Worm (Caenorhabditis elegans) whole organism, early embryonic: ENCODE data around the gene fpn-1.2.

Experiments used
- B0310.2 ChIP-seq: sonication (generic microtip); optimal IDR thresholded peaks from 2 replicates; lab custom pipeline; 2016; ENCODE audit warnings: mild to moderate bottlenecking, missing genetic modification characterization, missing compliant biosample characterization
- F13C5.2 ChIP-seq: sonication (generic microtip); optimal IDR thresholded peaks from 2 replicates; lab custom pipeline; 2017; ENCODE audit warnings: mild to moderate bottlenecking, missing genetic modification characterization, inconsistent platforms, missing compliant biosample characterization
- aly-1 ChIP-seq: sonication (generic microtip); optimal IDR thresholded peaks from 2 replicates; lab custom pipeline; 2016; ENCODE audit warnings: missing genetic modification characterization, missing compliant biosample characterization
- ama-1 ChIP-seq: fragments of 150-350 bp; optimal IDR thresholded peaks from 2 replicates; lab custom pipeline; 2014
- ceh-13 ChIP-seq: fragments of 200-800 bp; sonication (Bioruptor generic); optimal IDR thresholded peaks from 2 replicates; lab custom pipeline; 2018; ENCODE audit warnings: mild to moderate bottlenecking, missing genetic modification characterization, missing compliant biosample characterization
- ceh-36 ChIP-seq: sonication (generic microtip); optimal IDR thresholded peaks from 2 replicates; lab custom pipeline; 2016; ENCODE audit warnings: missing genetic modification characterization, inconsistent platforms, missing compliant biosample characterization
- ets-7 ChIP-seq: sonication (generic microtip); optimal IDR thresholded peaks from 2 replicates; lab custom pipeline; 2016; ENCODE audit warnings: missing genotype, missing genetic modification characterization, missing compliant biosample characterization
- flt-1 ChIP-seq: fragments of 200-800 bp; sonication (Bioruptor generic); IDR thresholded peaks from 2 replicates; pipeline ENCODE4 v1.3.6; 2022; ENCODE audit warnings: missing genetic modification characterization, missing compliant biosample characterization
- hmbx-1 ChIP-seq: sonication (generic microtip); optimal IDR thresholded peaks from 2 replicates; lab custom pipeline; 2016; ENCODE audit warnings: mild to moderate bottlenecking, missing genetic modification characterization, missing compliant biosample characterization
- hmg-4 ChIP-seq: fragments of 200-800 bp; sonication (Bioruptor generic); optimal IDR thresholded peaks from 2 replicates; lab custom pipeline; 2018; ENCODE audit warnings: mild to moderate bottlenecking, missing genetic modification characterization, missing compliant biosample characterization
- hnd-1 ChIP-seq: sonication (generic microtip); optimal IDR thresholded peaks from 2 replicates; lab custom pipeline; 2016; ENCODE audit warnings: missing genetic modification characterization, missing compliant biosample characterization
- pes-1 ChIP-seq: fragments of 200-800 bp; sonication (Bioruptor generic); IDR thresholded peaks from 2 replicates; pipeline ENCODE4 v1.3.6; 2022; ENCODE audit warnings: missing genetic modification reagents, missing genetic modification characterization, missing compliant biosample characterization
- scrt-1 ChIP-seq: fragments of 200-800 bp; sonication (Bioruptor generic); IDR thresholded peaks from 2 replicates; pipeline ENCODE4 v1.3.6; 2022; ENCODE audit warnings: missing genetic modification characterization, missing compliant biosample characterization
- sea-1 ChIP-seq: fragments of 200-800 bp; sonication (Bioruptor generic); conservative IDR thresholded peaks from 2 replicates; pipeline ENCODE4 v1.3.6; 2022; ENCODE audit warnings: missing genetic modification characterization, missing compliant biosample characterization
- tbx-11 ChIP-seq: fragments of 200-800 bp; sonication (Bioruptor generic); IDR thresholded peaks from 2 replicates; pipeline ENCODE4 v1.3.6; 2022; ENCODE audit warnings: missing genetic modification characterization, missing compliant biosample characterization
- tbx-37 ChIP-seq: fragments of 200-800 bp; sonication (Bioruptor generic); conservative IDR thresholded peaks from 2 replicates; pipeline ENCODE4 v1.3.6; 2022; ENCODE audit warnings: missing genetic modification reagents, missing genetic modification characterization, missing compliant biosample characterization
- tra-4 ChIP-seq: sonication (generic microtip); optimal IDR thresholded peaks from 2 replicates; lab custom pipeline; 2017; ENCODE audit warnings: missing genetic modification characterization, missing compliant biosample characterization

Gene fpn-1.2

DNA sequence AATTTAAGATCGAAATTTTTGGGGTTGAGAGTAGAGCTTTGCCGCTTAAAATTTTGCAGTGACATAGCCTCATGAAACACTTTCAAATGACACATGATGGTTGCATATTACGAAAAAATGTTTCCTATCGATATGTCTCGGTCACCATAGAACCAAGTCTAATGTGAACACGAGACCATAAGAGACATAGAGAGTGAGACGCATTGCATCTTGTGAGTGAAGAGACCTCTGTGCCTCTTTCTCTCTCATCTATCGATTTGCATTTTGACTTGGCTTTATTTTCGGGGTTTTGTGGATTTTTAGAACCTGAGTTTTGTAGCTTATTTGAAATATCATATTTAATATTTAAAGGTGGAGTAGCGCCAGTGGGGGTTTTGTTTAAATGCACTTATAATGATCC lies 2.5 kb upstream of the fpn-1.2 start:
- TF ChIP-seq F13C5.2 (tag; lab: Kevin White, UChicago): no peak
- no peak for TF ChIP-seq pes-1 (GFP tag; lab: Robert Waterston, UW)
- TF ChIP-seq hmg-4: no peak
- no peak for TF ChIP-seq scrt-1 (GFP tag; lab: Robert Waterston, UW)
- no peak for TF ChIP-seq B0310.2
- no peak for TF ChIP-seq tbx-11
- TF ChIP-seq sea-1 (GFP tag; lab: Robert Waterston, UW): no peak
- no peak for TF ChIP-seq aly-1 (tag; lab: Kevin White, UChicago)
- no peak for TF ChIP-seq hnd-1 (tag; lab: Kevin White, UChicago)
- TF ChIP-seq ceh-13: no peak
- TF ChIP-seq tra-4 (tag; lab: Kevin White, UChicago): no peak
- TF ChIP-seq tbx-37 (GFP tag; lab: Robert Waterston, UW): no peak
- TF ChIP-seq ceh-36 (tag; lab: Kevin White, UChicago): no peak
- no peak for TF ChIP-seq ets-7 (tag; lab: Kevin White, UChicago)
- no peak for TF ChIP-seq hmbx-1 (tag; lab: Kevin White, UChicago)

DNA sequence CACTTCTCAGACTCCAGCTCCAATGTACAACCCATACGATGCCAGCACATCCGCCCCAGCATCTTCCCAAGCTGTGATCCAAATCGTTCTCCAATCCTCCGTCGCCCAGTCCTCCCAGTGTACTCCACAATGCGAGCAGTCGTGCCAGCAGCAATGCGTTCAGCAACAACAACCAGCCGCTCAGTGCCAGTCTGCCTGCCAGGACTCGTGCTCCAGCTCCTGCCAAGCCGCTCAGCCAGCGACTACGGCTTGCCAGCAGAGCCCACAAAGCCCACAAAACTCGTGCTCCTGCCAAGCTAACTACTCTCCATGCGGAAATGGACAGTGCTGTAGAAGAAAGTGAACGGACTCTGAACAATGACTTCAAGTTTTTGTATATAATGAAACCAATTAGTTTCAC lies 1.4 kb upstream of the fpn-1.2 start:
- no peak for TF ChIP-seq hnd-1 (tag; lab: Kevin White, UChicago)
- no peak for TF ChIP-seq aly-1 (tag; lab: Kevin White, UChicago)
- TF ChIP-seq F13C5.2 (tag; lab: Kevin White, UChicago): no peak
- TF ChIP-seq hmbx-1 (tag; lab: Kevin White, UChicago): no peak
- TF ChIP-seq flt-1 (GFP tag; lab: Robert Waterston, UW): no peak
- no peak for TF ChIP-seq tbx-37 (GFP tag; lab: Robert Waterston, UW)
- TF ChIP-seq tbx-11: no peak

DNA sequence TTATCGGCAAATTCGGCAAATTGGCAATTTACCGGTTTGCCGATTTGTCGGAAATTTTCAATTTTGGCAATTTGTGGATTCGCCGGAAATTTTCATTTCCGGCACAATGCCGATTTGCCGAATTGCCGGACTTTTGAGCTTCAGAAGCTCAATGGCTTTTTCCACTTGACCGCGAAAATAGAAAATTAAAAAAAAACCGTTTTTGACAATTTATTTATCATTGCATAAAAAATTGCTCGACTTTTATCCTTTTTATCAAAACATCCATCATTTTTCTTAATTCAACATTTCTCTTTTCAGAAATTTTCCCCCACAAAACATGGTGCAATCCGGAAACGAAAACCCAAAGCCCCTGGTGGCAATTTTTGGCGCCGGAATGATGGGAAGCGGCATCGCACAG lies 4.4 kb downstream of the fpn-1.2 start, which contains the start of gene hacd-1:
Gene hacd-1, plus strand, starts transcription at position 301 of the 400 bp plus-strand sequence.
- TF ChIP-seq flt-1 (GFP tag; lab: Robert Waterston, UW) (no peak), tra-4 (tag; lab: Kevin White, UChicago) (no peak)

DNA sequence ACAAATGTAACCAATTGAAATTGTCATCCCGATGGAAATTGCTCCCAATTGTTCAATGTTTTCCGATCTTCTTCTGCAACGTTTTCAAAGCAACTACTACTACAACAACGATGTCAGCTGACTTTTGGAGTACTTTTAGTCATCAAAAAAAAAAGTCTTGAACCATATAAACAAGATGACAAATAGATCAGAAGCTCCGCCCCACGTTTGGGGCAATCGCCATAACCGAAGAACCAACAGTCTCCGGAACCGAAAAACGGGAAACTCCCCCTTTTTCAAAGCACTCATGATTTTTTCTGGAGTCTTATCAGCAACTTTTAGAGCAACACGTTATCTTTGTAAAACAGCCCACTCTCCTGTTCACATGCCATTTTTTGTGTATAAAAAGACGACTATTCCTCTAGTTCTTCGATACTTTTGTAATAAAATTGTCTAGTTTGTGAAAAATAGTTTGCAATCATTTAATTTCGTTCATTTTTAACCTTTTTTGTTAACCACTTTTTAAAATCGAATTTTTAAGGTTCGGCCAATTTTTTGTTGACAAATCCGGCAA lies 5.0 kb downstream of the fpn-1.2 start:
- no peak for TF ChIP-seq flt-1 (GFP tag; lab: Robert Waterston, UW)
- TF ChIP-seq ets-7 (tag; lab: Kevin White, UChicago): no peak
- TF ChIP-seq hmg-4: no peak
- TF ChIP-seq aly-1 (tag; lab: Kevin White, UChicago): no peak

DNA sequence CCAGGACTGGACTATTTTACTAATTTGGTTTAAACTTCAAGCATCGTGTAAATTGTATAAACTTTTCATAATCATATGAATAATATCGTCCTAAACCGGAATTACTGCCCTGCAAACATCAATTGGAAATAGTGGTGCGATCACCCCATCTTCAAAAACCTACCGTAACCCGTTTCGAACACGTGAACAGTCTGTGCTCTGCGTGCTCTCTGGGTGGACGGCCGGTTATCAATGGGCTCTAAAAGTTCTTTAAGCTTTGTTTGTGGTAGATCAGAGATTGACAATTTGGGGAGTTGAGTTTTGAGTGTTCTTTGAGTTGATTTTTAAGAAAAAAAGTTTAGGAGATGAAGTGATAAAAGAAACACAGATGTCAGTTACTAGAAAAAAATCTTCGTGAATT lies 7.9 kb downstream of the fpn-1.2 start:
- TF ChIP-seq flt-1 (GFP tag; lab: Robert Waterston, UW): no peak
- TF ChIP-seq tbx-11: no peak
- no peak for TF ChIP-seq tra-4 (tag; lab: Kevin White, UChicago)
- TF ChIP-seq pes-1 (GFP tag; lab: Robert Waterston, UW): no peak
- no peak for TF ChIP-seq tbx-37 (GFP tag; lab: Robert Waterston, UW)

DNA sequence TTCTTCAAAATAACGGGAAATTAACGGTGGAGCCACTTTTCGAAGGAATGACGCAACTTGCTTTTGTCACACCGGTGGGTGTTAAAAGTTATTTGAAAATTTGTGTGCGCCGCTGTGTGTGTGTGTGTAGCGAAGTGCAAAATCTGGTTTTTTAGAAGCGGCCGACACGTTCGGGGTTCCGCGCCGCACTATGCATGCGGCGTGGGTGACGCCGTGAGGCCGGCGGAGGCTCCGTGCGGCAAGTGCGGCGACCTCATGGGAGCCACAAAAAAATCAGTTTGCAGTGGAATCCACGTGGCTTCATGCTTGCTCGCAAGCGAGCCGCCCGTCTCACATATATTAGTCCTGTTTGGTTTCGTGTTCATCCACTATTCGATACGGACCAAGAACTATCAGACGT lies 9.2 kb downstream of the fpn-1.2 start:
- TF ChIP-seq tbx-37 (GFP tag; lab: Robert Waterston, UW) (no peak), pes-1 (GFP tag; lab: Robert Waterston, UW) (no peak), hmbx-1 (tag; lab: Kevin White, UChicago) (no peak), hnd-1 (tag; lab: Kevin White, UChicago) (no peak), tbx-11 (no peak), flt-1 (GFP tag; lab: Robert Waterston, UW) (no peak), B0310.2 (no peak), tra-4 (tag; lab: Kevin White, UChicago) (no peak), ceh-36 (tag; lab: Kevin White, UChicago) (no peak), ets-7 (tag; lab: Kevin White, UChicago) (no peak)

DNA sequence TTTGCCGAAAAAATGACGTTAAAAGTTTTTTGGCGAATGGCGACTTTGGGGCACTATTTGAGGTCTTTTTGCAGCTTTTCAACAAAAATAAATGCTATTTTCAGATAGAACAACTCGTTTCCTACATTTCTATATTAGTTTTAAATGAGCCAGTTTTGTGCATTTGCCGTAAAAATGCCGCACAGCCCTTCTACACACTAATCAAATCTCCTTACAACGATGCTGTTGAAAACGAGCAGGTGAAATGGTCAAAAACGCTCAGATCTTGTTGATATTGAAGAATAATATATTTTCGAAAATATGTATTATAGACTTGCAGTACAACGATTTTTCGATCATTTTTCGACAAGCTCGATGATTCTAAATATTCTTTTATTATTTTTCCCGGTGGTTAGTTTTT lies 9.7 kb downstream of the fpn-1.2 start, which contains the start of gene chil-14:
Gene chil-14, plus strand, starts transcription at position 301 of the 400 bp plus-strand sequence.
- TF ChIP-seq ama-1 (lab: Kevin White, UChicago): no peak
- no peak for TF ChIP-seq B0310.2
- no peak for TF ChIP-seq tbx-37 (GFP tag; lab: Robert Waterston, UW)
- no peak for TF ChIP-seq flt-1 (GFP tag; lab: Robert Waterston, UW)
- no peak for TF ChIP-seq ceh-13
- no peak for TF ChIP-seq tbx-11
- TF ChIP-seq tra-4 (tag; lab: Kevin White, UChicago): no peak
- no peak for TF ChIP-seq F13C5.2 (tag; lab: Kevin White, UChicago)
- no peak for TF ChIP-seq aly-1 (tag; lab: Kevin White, UChicago)

DNA sequence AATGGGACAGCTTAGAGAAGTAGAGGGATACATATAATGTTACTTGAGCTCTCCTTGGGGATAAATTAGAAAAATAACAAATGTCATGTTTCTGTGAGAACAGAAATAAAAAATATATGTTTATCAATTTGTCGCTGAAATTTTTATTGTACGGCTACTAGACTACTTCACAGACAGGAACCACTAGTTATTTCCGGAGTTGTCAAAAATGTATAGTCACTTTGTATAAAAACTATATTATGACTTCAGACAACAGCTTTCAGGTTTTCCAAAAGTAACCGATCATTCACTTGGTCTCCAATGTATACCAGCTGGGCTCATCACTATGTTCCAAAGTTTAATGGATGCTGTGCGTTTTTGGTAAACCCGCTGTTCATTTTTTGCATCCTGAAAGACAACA lies 13.2 kb downstream of the fpn-1.2 start, which contains the start of gene srj-23:
Gene srj-23, plus strand, starts transcription at position 301 of the 400 bp plus-strand sequence.
- no peak for TF ChIP-seq B0310.2
- no peak for TF ChIP-seq scrt-1 (GFP tag; lab: Robert Waterston, UW)
- no peak for TF ChIP-seq ceh-36 (tag; lab: Kevin White, UChicago)
- no peak for TF ChIP-seq hnd-1 (tag; lab: Kevin White, UChicago)
- no peak for TF ChIP-seq hmg-4
- TF ChIP-seq flt-1 (GFP tag; lab: Robert Waterston, UW): no peak
- no peak for TF ChIP-seq F13C5.2 (tag; lab: Kevin White, UChicago)
- no peak for TF ChIP-seq sea-1 (GFP tag; lab: Robert Waterston, UW)
- no peak for TF ChIP-seq hmbx-1 (tag; lab: Kevin White, UChicago)
- TF ChIP-seq tra-4 (tag; lab: Kevin White, UChicago): no peak
- no peak for TF ChIP-seq ama-1 (lab: Kevin White, UChicago)
- no peak for TF ChIP-seq ets-7 (tag; lab: Kevin White, UChicago)
- TF ChIP-seq ceh-13: no peak
- TF ChIP-seq tbx-37 (GFP tag; lab: Robert Waterston, UW): no peak
- TF ChIP-seq pes-1 (GFP tag; lab: Robert Waterston, UW): no peak
- no peak for TF ChIP-seq tbx-11
